Fruit fly (Drosophila melanogaster) whole organism, wandering third instar larva: Measurements from ENCODE around the gene CG42654.

Source experiments
- Dfd ChIP-seq: fragments of >200 bp; optimal IDR thresholded peaks from 2 replicates; lab custom pipeline; 2017; ENCODE audit warnings: missing biosample characterization, missing genetic modification characterization
- Hr83 ChIP-seq: fragments of 200-300 bp; sonication (Bioruptor generic); optimal IDR thresholded peaks from 2 replicates; lab custom pipeline; 2016; ENCODE audit warnings: missing biosample characterization, mild to moderate bottlenecking, missing genetic modification characterization, moderate library complexity; ENCODE audit not compliant: poor library complexity, severe bottlenecking
- N ChIP-seq: fragments of >200 bp; optimal IDR thresholded peaks from 2 replicates; lab custom pipeline; 2018; ENCODE audit warnings: missing biosample characterization, missing external identifiers, missing genetic modification characterization
- OdsH ChIP-seq: fragments of 200-800 bp; sonication (Bioruptor generic); optimal IDR thresholded peaks from 2 replicates; lab custom pipeline; 2016; ENCODE audit warnings: missing biosample characterization, mild to moderate bottlenecking, missing genetic modification characterization
- Vsx2 ChIP-seq: fragments of 200-300, 225-300 bp; sonication (Bioruptor generic); optimal IDR thresholded peaks from 2 replicates; lab custom pipeline; 2018; ENCODE audit warnings: missing biosample characterization, missing genetic modification characterization; ENCODE audit not compliant: partially characterized antibody
- dmrt93B ChIP-seq: fragments of 200-800 bp; sonication (Bioruptor generic); optimal IDR thresholded peaks from 2 replicates; lab custom pipeline; 2018; ENCODE audit warnings: missing biosample characterization, mild to moderate bottlenecking, missing genetic modification characterization
- foxo ChIP-seq, 2 experiments: fragments of 200-800 bp; sonication (Bioruptor generic); optimal IDR thresholded peaks; 2 replicates in 1 of 2; 3 replicates in 1 of 2; lab custom pipeline; 2016 to 2017; ENCODE audit warnings: missing biosample characterization in 2 of 2, missing genetic modification characterization in 2 of 2
- fru ChIP-seq: fragments of 200-800 bp; sonication (Bioruptor generic); optimal IDR thresholded peaks from 3 replicates; lab custom pipeline; 2016; ENCODE audit warnings: missing biosample characterization, mild to moderate bottlenecking, missing genetic modification characterization
- h ChIP-seq: fragments of 200-800 bp; sonication (Bioruptor generic); optimal IDR thresholded peaks from 3 replicates; lab custom pipeline; 2016; ENCODE audit warnings: missing biosample characterization, mild to moderate bottlenecking, missing genetic modification characterization
- psq ChIP-seq: fragments of 200-800 bp; sonication (Bioruptor generic); optimal IDR thresholded peaks from 3 replicates; lab custom pipeline; 2017; ENCODE audit warnings: missing biosample characterization, mild to moderate bottlenecking, missing genetic modification characterization, moderate library complexity
- rgr ChIP-seq: fragments of 200-800 bp; sonication (Bioruptor generic); optimal IDR thresholded peaks from 3 replicates; lab custom pipeline; 2016; ENCODE audit warnings: missing biosample characterization, mild to moderate bottlenecking, missing genetic modification characterization
- sv ChIP-seq: fragments of 200-800 bp; sonication (Bioruptor generic); optimal IDR thresholded peaks from 3 replicates; lab custom pipeline; 2016; ENCODE audit warnings: missing biosample characterization, missing genetic modification characterization

DNA sequence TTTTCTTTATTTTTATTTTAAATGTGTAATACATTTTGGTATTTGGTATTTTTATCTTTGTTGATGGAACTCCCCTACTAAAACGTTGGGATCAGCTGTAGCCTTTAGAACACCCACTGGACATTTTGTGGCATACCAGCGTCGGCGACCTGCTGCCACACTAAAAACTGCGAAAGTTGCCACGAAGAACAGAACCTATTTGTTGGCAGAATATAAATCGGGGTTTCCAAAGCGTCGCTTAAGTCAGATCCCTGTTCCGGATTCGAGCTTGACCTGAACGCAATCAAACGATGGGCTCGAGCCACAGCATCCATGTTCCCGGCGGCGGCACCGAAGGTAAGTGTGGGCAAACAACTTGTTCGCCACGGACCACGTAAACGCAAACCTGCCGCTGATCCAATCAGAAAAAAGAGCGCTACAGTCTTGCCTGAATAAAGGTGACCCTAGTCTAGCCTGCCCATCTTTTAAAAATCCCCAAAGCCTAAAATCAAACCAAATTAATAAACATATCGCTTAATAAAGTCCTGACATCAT lies 29.5 kb downstream of the CG42654 start, which contains the start of gene Grasp65:
- no peak for TF ChIP-seq foxo (GFP tag; optimal IDR thresholded peaks at IDR 0.05; lab: Kevin White, UChicago)
- no peak for TF ChIP-seq Dfd (GFP tag; lab: Kevin White, UChicago)
- no peak for TF ChIP-seq rgr (GFP tag; lab: Kevin White, UChicago)
- TF ChIP-seq dmrt93B (GFP tag; lab: Kevin White, UChicago): no peak
- no peak for TF ChIP-seq Hr83 (GFP tag; lab: Kevin White, UChicago)
- TF ChIP-seq fru (GFP tag; lab: Kevin White, UChicago): no peak
- TF ChIP-seq Vsx2 (GFP tag; lab: Kevin White, UChicago): no peak
- TF ChIP-seq OdsH (GFP tag; lab: Kevin White, UChicago): no peak
- no peak for TF ChIP-seq sv
- TF ChIP-seq N (GFP tag; lab: Kevin White, UChicago): no peak
- no peak for TF ChIP-seq psq
- TF ChIP-seq h (GFP tag; lab: Kevin White, UChicago): no peak
